Fruit fly (Drosophila melanogaster): ENCODE data around the gene CG9593.

Gene CG9593

DNA sequence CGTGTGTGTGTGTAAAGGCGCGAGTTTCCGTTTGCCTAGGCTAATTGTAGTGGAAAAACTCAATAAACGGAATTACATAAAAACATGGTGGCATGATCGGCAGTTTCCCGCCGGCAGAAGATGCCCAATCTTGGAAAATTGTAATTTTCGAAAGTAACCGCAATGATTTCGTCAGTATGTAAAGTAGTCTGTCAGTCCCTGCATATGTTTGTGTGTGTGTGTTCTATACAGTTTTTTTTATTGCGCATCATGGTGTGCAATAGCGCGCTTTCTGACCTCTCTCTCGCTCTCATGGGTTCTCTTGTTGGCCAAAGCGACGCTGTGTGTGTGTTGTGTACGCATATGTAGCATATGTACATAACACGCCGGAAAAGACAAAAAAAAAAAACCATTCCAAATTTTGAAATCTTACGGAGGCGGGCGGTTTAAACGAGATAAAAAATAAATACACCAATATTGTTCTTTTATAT lies 7.8 kb upstream of the CG9593 start (continued):
- TF ChIP-seq Hr3 (GFP tag; optimal IDR thresholded peaks at IDR 0.05) (peak; percentile 30), CG7839 (tag; optimal IDR thresholded peaks at IDR 0.05) (peak; percentile 29), so (GFP tag; IDR thresholded peaks at IDR 0.05) (no peak), schlank (tag; optimal IDR thresholded peaks at IDR 0.05) (peak; percentile 13), CG5953 (GFP tag; IDR thresholded peaks at IDR 0.05) (0 out of 2 replicates have a peak, but pooled peaks have one; percentile 25), B-H1 (GFP tag; IDR thresholded peaks at IDR 0.05) (peak; percentile 26; the same call in 1 of the 3 replicates), CG17802 (tag; optimal IDR thresholded peaks at IDR 0.05) (no peak), CG8388 (GFP tag; optimal IDR thresholded peaks at IDR 0.05) (peak; percentile 2), mirr (GFP tag; optimal IDR thresholded peaks at IDR 0.05) (peak; percentile 65), CG6791 (GFP tag; IDR thresholded peaks at IDR 0.05; ENCODE audit: partially characterized antibody) (no peak), sisA (GFP tag; IDR thresholded peaks at IDR 0.05) (no peak), Hr78 (GFP tag; optimal IDR thresholded peaks at IDR 0.05) (no peak), D (optimal IDR thresholded peaks at IDR 0.05) (no peak), D (GFP tag; optimal IDR thresholded peaks at IDR 0.05) (peak; percentile 5), phol (tag; optimal IDR thresholded peaks at IDR 0.05) (peak; percentile 21), CG10654 (GFP tag; optimal IDR thresholded peaks at IDR 0.05) (no peak), az2 (GFP tag; optimal IDR thresholded peaks at IDR 0.05) (no peak), MTF-1 (GFP tag; optimal IDR thresholded peaks at IDR 0.05; ENCODE audit: borderline replicate concordance) (peak; percentile 51), dmrt11E (tag; optimal IDR thresholded peaks at IDR 0.05) (no peak), CG9817 (tag; optimal IDR thresholded peaks at IDR 0.05) (peak; percentile 30), CG34224 (GFP tag; IDR thresholded peaks at IDR 0.05; ENCODE audit: partially characterized antibody) (no peak), CG11504 (tag; optimal IDR thresholded peaks at IDR 0.05) (no peak), CG30431 (GFP tag; optimal IDR thresholded peaks at IDR 0.05) (no peak), kni (GFP tag; optimal IDR thresholded peaks at IDR 0.05) (peak; percentile 72), CG17361 (GFP tag; IDR thresholded peaks at IDR 0.05) (no peak; the same call in 2 of the 3 replicates), sens-2 (GFP tag; IDR thresholded peaks at IDR 0.05) (no peak), vvl (GFP tag; IDR thresholded peaks at IDR 0.05) (peak; percentile 52), Camta (GFP tag; optimal IDR thresholded peaks at IDR 0.05) (no peak), otp (GFP tag; IDR thresholded peaks at IDR 0.05) (no peak), bbx (GFP tag; IDR thresholded peaks at IDR 0.05; ENCODE audit: partially characterized antibody) (no peak), CG7271 (tag; optimal IDR thresholded peaks at IDR 0.05) (no peak), Aef1 (GFP tag; IDR thresholded peaks at IDR 0.05) (peak; percentile 45; the same call in 1 of the 3 replicates), MESR4 (GFP tag; optimal IDR thresholded peaks at IDR 0.05) (peak; percentile 25), bsh (GFP tag; optimal IDR thresholded peaks at IDR 0.05) (peak in 1 of 2 experiments; percentile 25), ap (GFP tag; IDR thresholded peaks at IDR 0.05) (no peak), Lhr (GFP tag; optimal IDR thresholded peaks at IDR 0.05) (peak; percentile 39), Jarid2 (GFP tag; optimal IDR thresholded peaks at IDR 0.05) (no peak), CG16779 (GFP tag; IDR thresholded peaks at IDR 0.05) (no peak), CG17912 (GFP tag; optimal IDR thresholded peaks at IDR 0.05) (peak; percentile 71), CG4328 (GFP tag; optimal IDR thresholded peaks at IDR 0.05) (peak; percentile 55), CG9876 (GFP tag; optimal IDR thresholded peaks at IDR 0.05) (no peak), lilli (GFP tag; optimal IDR thresholded peaks at IDR 0.05) (peak; percentile 16), CG14965 (GFP tag; optimal IDR thresholded peaks at IDR 0.05; ENCODE audit: borderline replicate concordance) (no peak), CG9437 (GFP tag; optimal IDR thresholded peaks at IDR 0.05) (no peak), HLH54F (GFP tag; optimal IDR thresholded peaks at IDR 0.05) (peak; percentile 37), Dbx (GFP tag; IDR thresholded peaks at IDR 0.05) (peak; percentile 50; the same call in 1 of the 3 replicates), CG12769 (tag; optimal IDR thresholded peaks at IDR 0.05) (no peak), CG12071 (GFP tag; optimal IDR thresholded peaks at IDR 0.05) (peak; percentile 39), sna (GFP tag; IDR thresholded peaks at IDR 0.05; ENCODE audit: partially characterized antibody) (no peak), btn (GFP tag; optimal IDR thresholded peaks at IDR 0.05) (no peak)
